Worm (Caenorhabditis elegans): ENCODE data around the gene fbxb-45.
"Not testable (repeated sequence)": the region's sequence is repeated elsewhere in the genome, so short reads cannot be mapped to it uniquely, and the experiment has no call there.

Gene fbxb-45

ce11 chrII:1043932-1044331 is at the start of gene fbxb-45:
Gene fbxb-45 (minus strand): TSS chrII:1044032.
- TF ChIP-seq sup-37 (GFP tag; optimal IDR thresholded peaks at IDR 0.05); swsn-7 (tag; optimal IDR thresholded peaks at IDR 0.05); aha-1 (tag; optimal IDR thresholded peaks at IDR 0.05): not testable (repeated sequence)

ce11 chrII:1091706-1092105 is 47.9 kb upstream of the fbxb-45 start, which contains the start of gene snf-3:
Gene snf-3 (plus strand): TSS chrII:1092006.
- no peak for TF ChIP-seq efl-3 (GFP tag; optimal IDR thresholded peaks at IDR 0.05)
- TF ChIP-seq mef-2 (tag; optimal IDR thresholded peaks at IDR 0.05) = no peak
- no peak for TF ChIP-seq pax-3 (tag; optimal IDR thresholded peaks at IDR 0.05)
- no peak for TF ChIP-seq fkh-10 (GFP tag; optimal IDR thresholded peaks at IDR 0.05)
- TF ChIP-seq elt-3 (tag; optimal IDR thresholded peaks at IDR 0.05) = no peak
- TF ChIP-seq swsn-7 (tag; optimal IDR thresholded peaks at IDR 0.05) = no peak
- TF ChIP-seq alr-1 (tag; optimal IDR thresholded peaks at IDR 0.05; ENCODE audit: borderline replicate concordance) = no peak
- no peak for TF ChIP-seq sox-4 (tag; optimal IDR thresholded peaks at IDR 0.05)
- TF ChIP-seq fos-1 (tag; optimal IDR thresholded peaks at IDR 0.05) = no peak
- no peak for TF ChIP-seq ets-5 (GFP tag; IDR thresholded peaks at IDR 0.05)
- no peak for TF ChIP-seq lir-3 (tag; optimal IDR thresholded peaks at IDR 0.05; ENCODE audit: poor library complexity)
- no peak for TF ChIP-seq tlp-1 (tag; optimal IDR thresholded peaks at IDR 0.05)
- TF ChIP-seq lsy-2 (tag; optimal IDR thresholded peaks at IDR 0.05) = no peak
- TF ChIP-seq sup-37 (GFP tag; optimal IDR thresholded peaks at IDR 0.05) = no peak

ce11 chrII:1090743-1091142 is 46.9 kb upstream of the fbxb-45 start:
- TF ChIP-seq isw-1 (GFP tag; IDR thresholded peaks at IDR 0.05) (no peak), snpc-4 (tag; optimal IDR thresholded peaks at IDR 0.05) (peak; percentile 48), hlh-17 (GFP tag; optimal IDR thresholded peaks at IDR 0.05; ENCODE audit: borderline replicate concordance) (no peak), snu-23 (GFP tag; optimal IDR thresholded peaks at IDR 0.05) (peak; percentile 37), mef-2 (tag; optimal IDR thresholded peaks at IDR 0.05) (no peak), Y116A8C.19 (tag; optimal IDR thresholded peaks at IDR 0.05; ENCODE audit: borderline replicate concordance) (no peak), nhr-28 (tag; optimal IDR thresholded peaks at IDR 0.05) (no peak), grh-1 (GFP tag; IDR thresholded peaks at IDR 0.05) (peak; percentile 63), ztf-11 (tag; optimal IDR thresholded peaks at IDR 0.05) (no peak), ceh-88 (GFP tag; IDR thresholded peaks at IDR 0.05) (no peak), fkh-8 (tag; optimal IDR thresholded peaks at IDR 0.05) (no peak), irx-1 (tag; optimal IDR thresholded peaks at IDR 0.05) (no peak), ztf-4 (tag; optimal IDR thresholded peaks at IDR 0.05) (no peak), nhr-76 (tag; optimal IDR thresholded peaks at IDR 0.05) (no peak), sptf-1 (tag; optimal IDR thresholded peaks at IDR 0.05) (no peak), nhr-20 (tag; optimal IDR thresholded peaks at IDR 0.05) (peak; percentile 23), nhr-90 (tag; optimal IDR thresholded peaks at IDR 0.05; ENCODE audit: poor library complexity) (no peak), lir-3 (tag; optimal IDR thresholded peaks at IDR 0.05; ENCODE audit: poor library complexity) (no peak), skn-1 (tag; optimal IDR thresholded peaks at IDR 0.05) (peak; percentile 26), ama-1 (optimal IDR thresholded peaks at IDR 0.05) (no peak), rnt-1 (tag; optimal IDR thresholded peaks at IDR 0.05) (no peak), blmp-1 (tag; optimal IDR thresholded peaks at IDR 0.05) (peak; percentile 68), pax-3 (tag; optimal IDR thresholded peaks at IDR 0.05) (no peak), nhr-85 (tag) (peak; percentile 88), lsy-2 (tag; optimal IDR thresholded peaks at IDR 0.05) (peak in 1 of 2 experiments; percentile 4), elt-3 (tag; optimal IDR thresholded peaks at IDR 0.05) (peak in 2 of 6 experiments; percentile 8 to 16), lin-13 (GFP tag; optimal IDR thresholded peaks at IDR 0.05) (peak; percentile 15), zag-1 (tag; optimal IDR thresholded peaks at IDR 0.05) (no peak), F16B12.6 (tag; optimal IDR thresholded peaks at IDR 0.05) (no peak), nhr-71 (tag; optimal IDR thresholded peaks at IDR 0.05) (no peak), nhr-84 (tag; optimal IDR thresholded peaks at IDR 0.05) (no peak), lin-14 (GFP tag; optimal IDR thresholded peaks at IDR 0.05) (peak; percentile 70), efl-3 (GFP tag; optimal IDR thresholded peaks at IDR 0.05) (no peak), aha-1 (tag; optimal IDR thresholded peaks at IDR 0.05) (no peak), nhr-11 (tag; optimal IDR thresholded peaks at IDR 0.05) (no peak), lin-39 (tag; optimal IDR thresholded peaks at IDR 0.05) (no peak), ets-5 (GFP tag; IDR thresholded peaks at IDR 0.05) (no peak), vab-15 (tag; optimal IDR thresholded peaks at IDR 0.05) (peak; percentile 53), ceh-63 (GFP tag; optimal IDR thresholded peaks at IDR 0.05) (no peak), alr-1 (tag; optimal IDR thresholded peaks at IDR 0.05; ENCODE audit: borderline replicate concordance) (no peak)

Measured in whole organism, L1 larva.